Fruit fly (Drosophila melanogaster): ENCODE results near the gene CG34148.

DNA sequence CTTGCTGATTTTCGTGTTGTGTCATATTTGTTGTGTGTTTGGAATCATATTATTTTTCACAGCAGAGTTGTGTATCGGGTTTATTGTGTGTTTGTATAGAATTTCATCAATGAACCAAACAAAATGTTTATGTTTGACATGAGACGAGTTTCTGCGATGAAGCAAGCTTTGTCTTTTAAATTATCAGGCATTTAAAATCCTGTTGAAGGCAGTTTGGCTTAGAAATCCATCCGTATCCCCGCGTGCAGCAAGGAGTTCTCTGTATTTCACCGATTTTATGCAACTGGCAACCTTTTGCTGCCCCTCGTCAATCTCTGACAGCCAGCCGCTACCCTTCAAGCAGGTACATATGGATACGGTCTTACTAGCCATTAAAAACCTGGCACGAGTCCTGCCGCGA, 10.7 kb downstream of the CG34148 start, which contains the start of the genes CG6569 and Cby:
- TF ChIP-seq EcR (GFP tag; optimal IDR thresholded peaks at IDR 0.05): no peak
- no peak for TF ChIP-seq Dll (optimal IDR thresholded peaks at IDR 0.05)

Data from whole organism.